Worm (Caenorhabditis elegans) whole organism, L2 larva: ENCODE results near the gene T07C12.10.

ENCODE experiments used
- F13H6.1 ChIP-seq: sonication (generic microtip); optimal IDR thresholded peaks from 2 replicates; lab custom pipeline; 2016; ENCODE audit warnings: missing genetic modification characterization, missing compliant biosample characterization
- ama-1 ChIP-seq: fragments of 150-350 bp; optimal IDR thresholded peaks from 2 replicates; lab custom pipeline; 2018; ENCODE audit warnings: inconsistent platforms
- ceh-16 ChIP-seq: fragments of 150-350 bp; optimal IDR thresholded peaks from 2 replicates; lab custom pipeline; 2014; ENCODE audit warnings: missing biosample characterization, missing genetic modification characterization
- fos-1 ChIP-seq: fragments of 150-350 bp; optimal IDR thresholded peaks from 2 replicates; lab custom pipeline; 2014; ENCODE audit warnings: missing biosample characterization, missing genetic modification characterization
- nhr-12 ChIP-seq: fragments of 150-350 bp; optimal IDR thresholded peaks from 2 replicates; lab custom pipeline; 2014; ENCODE audit warnings: missing biosample characterization, missing genetic modification characterization
- nhr-25 ChIP-seq: fragments of 150-350 bp; sonication (generic microtip); optimal IDR thresholded peaks from 3 replicates; lab custom pipeline; 2014; ENCODE audit warnings: missing biosample characterization, missing genetic modification characterization
- unc-55 ChIP-seq: fragments of 150-350 bp; sonication (generic microtip); optimal IDR thresholded peaks from 3 replicates; lab custom pipeline; 2014; ENCODE audit warnings: missing biosample characterization, missing genetic modification reagents, missing genetic modification characterization

DNA sequence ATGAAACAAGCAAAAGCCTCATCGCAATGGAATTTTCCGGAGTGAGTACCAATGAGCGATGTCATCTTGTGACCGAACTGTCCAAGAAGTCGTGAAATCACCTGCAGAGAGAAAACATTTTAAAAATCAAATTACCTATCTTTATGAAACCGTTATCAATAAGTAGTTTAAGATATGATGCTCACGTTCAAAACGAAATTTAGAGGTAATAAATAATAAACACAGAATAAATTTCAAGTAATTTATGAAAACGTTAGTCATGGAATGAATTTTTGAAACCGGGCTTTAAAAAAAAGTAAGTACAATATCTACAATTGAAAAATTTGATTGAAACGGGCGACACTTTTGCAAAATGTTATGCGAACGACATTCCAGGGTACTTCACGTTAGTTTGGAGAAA lies 27.4 kb upstream of the T07C12.10 start, which contains the start of gene C27H6.8:
- TF ChIP-seq fos-1 (tag; lab: Kevin White, UChicago) = no peak
- TF ChIP-seq nhr-12 (tag; lab: Kevin White, UChicago) = no peak
- no peak for TF ChIP-seq nhr-25 (tag; lab: Kevin White, UChicago)
- no peak for TF ChIP-seq F13H6.1 (tag; lab: Kevin White, UChicago)
- TF ChIP-seq ama-1 (lab: Kevin White, UChicago) = no peak
- TF ChIP-seq unc-55 = no peak
- TF ChIP-seq ceh-16 (tag; lab: Kevin White, UChicago) = no peak
